Worm (Caenorhabditis elegans): ENCODE data around the gene B0416.10.

The B0416.10 gene

ce11 chrX:9242123-9242522 lies 32.4 kb downstream of the B0416.10 start, which contains the start of gene lgc-4:
Gene lgc-4 (minus strand): TSS chrX:9242223.
- TF ChIP-seq tbx-11 (GFP tag; IDR thresholded peaks at IDR 0.05) = no peak
- no peak for TF ChIP-seq hmbx-1 (tag; optimal IDR thresholded peaks at IDR 0.05)
- no peak for TF ChIP-seq ceh-13 (GFP tag; optimal IDR thresholded peaks at IDR 0.05)
- TF ChIP-seq flt-1 (GFP tag; IDR thresholded peaks at IDR 0.05) = no peak
- TF ChIP-seq ets-7 (tag; optimal IDR thresholded peaks at IDR 0.05) = no peak
- no peak for TF ChIP-seq scrt-1 (GFP tag; IDR thresholded peaks at IDR 0.05)
- no peak for TF ChIP-seq ama-1 (optimal IDR thresholded peaks at IDR 0.05)
- no peak for TF ChIP-seq ceh-36 (tag; optimal IDR thresholded peaks at IDR 0.05)

- no peak for TF ChIP-seq F13C5.2 (tag; optimal IDR thresholded peaks at IDR 0.05)
- TF ChIP-seq ceh-36 (tag; optimal IDR thresholded peaks at IDR 0.05) = no peak
- no peak for TF ChIP-seq hnd-1 (tag; optimal IDR thresholded peaks at IDR 0.05)
- no peak for TF ChIP-seq hmg-4 (GFP tag; optimal IDR thresholded peaks at IDR 0.05)
- TF ChIP-seq pes-1 (GFP tag; IDR thresholded peaks at IDR 0.05) = no peak
- TF ChIP-seq aly-1 (tag; optimal IDR thresholded peaks at IDR 0.05) = no peak
- TF ChIP-seq ceh-13 (GFP tag; optimal IDR thresholded peaks at IDR 0.05) = no peak
- TF ChIP-seq B0310.2 (tag; optimal IDR thresholded peaks at IDR 0.05) = no peak
- no peak for TF ChIP-seq flt-1 (GFP tag; IDR thresholded peaks at IDR 0.05)
- TF ChIP-seq ama-1 (optimal IDR thresholded peaks at IDR 0.05) = no peak
- TF ChIP-seq tbx-37 (GFP tag; conservative IDR thresholded peaks at IDR 0.05) = no peak; the same call in 1 of the 2 replicates
- TF ChIP-seq sea-1 (GFP tag; conservative IDR thresholded peaks at IDR 0.05) = no peak
- TF ChIP-seq tra-4 (tag; optimal IDR thresholded peaks at IDR 0.05) = no peak
Measured at ce11 chrX:9238692-9239091, 35.8 kb downstream of the B0416.10 start.

ce11 chrX:9237708-9238107 lies 36.8 kb downstream of the B0416.10 start:
- TF ChIP-seq hnd-1 (tag; optimal IDR thresholded peaks at IDR 0.05) (no peak), pes-1 (GFP tag; IDR thresholded peaks at IDR 0.05) (no peak), F13C5.2 (tag; optimal IDR thresholded peaks at IDR 0.05) (no peak), ets-7 (tag; optimal IDR thresholded peaks at IDR 0.05) (no peak), sea-1 (GFP tag; conservative IDR thresholded peaks at IDR 0.05) (no peak), scrt-1 (GFP tag; IDR thresholded peaks at IDR 0.05) (no peak), B0310.2 (tag; optimal IDR thresholded peaks at IDR 0.05) (no peak), tbx-37 (GFP tag; conservative IDR thresholded peaks at IDR 0.05) (no peak), hmg-4 (GFP tag; optimal IDR thresholded peaks at IDR 0.05) (no peak), flt-1 (GFP tag; IDR thresholded peaks at IDR 0.05) (no peak), tbx-11 (GFP tag; IDR thresholded peaks at IDR 0.05) (no peak), aly-1 (tag; optimal IDR thresholded peaks at IDR 0.05) (no peak), ceh-36 (tag; optimal IDR thresholded peaks at IDR 0.05) (no peak)

ce11 chrX:9234518-9234917 lies 40.0 kb downstream of the B0416.10 start, which contains the start of gene col-175:
Gene col-175 (minus strand): TSS chrX:9234618.
- TF ChIP-seq tbx-11 (GFP tag; IDR thresholded peaks at IDR 0.05) (no peak), ets-7 (tag; optimal IDR thresholded peaks at IDR 0.05) (no peak), sea-1 (GFP tag; conservative IDR thresholded peaks at IDR 0.05) (no peak), pes-1 (GFP tag; IDR thresholded peaks at IDR 0.05) (no peak), F13C5.2 (tag; optimal IDR thresholded peaks at IDR 0.05) (no peak)

- TF ChIP-seq ets-7 (tag; optimal IDR thresholded peaks at IDR 0.05) = no peak
- no peak for TF ChIP-seq ceh-13 (GFP tag; optimal IDR thresholded peaks at IDR 0.05)
- no peak for TF ChIP-seq tra-4 (tag; optimal IDR thresholded peaks at IDR 0.05)
- no peak for TF ChIP-seq hnd-1 (tag; optimal IDR thresholded peaks at IDR 0.05)
- TF ChIP-seq ceh-36 (tag; optimal IDR thresholded peaks at IDR 0.05) = no peak
- TF ChIP-seq aly-1 (tag; optimal IDR thresholded peaks at IDR 0.05) = no peak
- no peak for TF ChIP-seq hmbx-1 (tag; optimal IDR thresholded peaks at IDR 0.05)
- TF ChIP-seq sea-1 (GFP tag; conservative IDR thresholded peaks at IDR 0.05) = no peak
- no peak for TF ChIP-seq scrt-1 (GFP tag; IDR thresholded peaks at IDR 0.05)
- TF ChIP-seq F13C5.2 (tag; optimal IDR thresholded peaks at IDR 0.05) = no peak
- no peak for TF ChIP-seq hmg-4 (GFP tag; optimal IDR thresholded peaks at IDR 0.05)
- TF ChIP-seq tbx-11 (GFP tag; IDR thresholded peaks at IDR 0.05) = no peak
- TF ChIP-seq tbx-37 (GFP tag; conservative IDR thresholded peaks at IDR 0.05) = no peak
- TF ChIP-seq pes-1 (GFP tag; IDR thresholded peaks at IDR 0.05) = no peak
- no peak for TF ChIP-seq ama-1 (optimal IDR thresholded peaks at IDR 0.05)
- TF ChIP-seq B0310.2 (tag; optimal IDR thresholded peaks at IDR 0.05) = no peak
- no peak for TF ChIP-seq flt-1 (GFP tag; IDR thresholded peaks at IDR 0.05)
Measured at ce11 chrX:9233805-9234204, 40.7 kb downstream of the B0416.10 start.

- TF ChIP-seq pes-1 (GFP tag; IDR thresholded peaks at IDR 0.05) (no peak), flt-1 (GFP tag; IDR thresholded peaks at IDR 0.05) (no peak), F13C5.2 (tag; optimal IDR thresholded peaks at IDR 0.05) (no peak), B0310.2 (tag; optimal IDR thresholded peaks at IDR 0.05) (no peak), ceh-36 (tag; optimal IDR thresholded peaks at IDR 0.05) (no peak), scrt-1 (GFP tag; IDR thresholded peaks at IDR 0.05) (no peak), ama-1 (optimal IDR thresholded peaks at IDR 0.05) (no peak), sea-1 (GFP tag; conservative IDR thresholded peaks at IDR 0.05) (no peak)
Measured at ce11 chrX:9232037-9232436, 42.4 kb downstream of the B0416.10 start, which contains the start of gene vav-1. Gene vav-1 (minus strand): TSS chrX:9232137.

ce11 chrX:9231556-9231955 lies 42.9 kb downstream of the B0416.10 start:
- TF ChIP-seq scrt-1 (GFP tag; IDR thresholded peaks at IDR 0.05) (no peak), ets-7 (tag; optimal IDR thresholded peaks at IDR 0.05) (no peak), ceh-13 (GFP tag; optimal IDR thresholded peaks at IDR 0.05) (no peak), tbx-37 (GFP tag; conservative IDR thresholded peaks at IDR 0.05) (no peak), pes-1 (GFP tag; IDR thresholded peaks at IDR 0.05) (no peak), F13C5.2 (tag; optimal IDR thresholded peaks at IDR 0.05) (no peak), flt-1 (GFP tag; IDR thresholded peaks at IDR 0.05) (no peak), hnd-1 (tag; optimal IDR thresholded peaks at IDR 0.05) (no peak), ceh-36 (tag; optimal IDR thresholded peaks at IDR 0.05) (no peak), B0310.2 (tag; optimal IDR thresholded peaks at IDR 0.05) (no peak), ama-1 (optimal IDR thresholded peaks at IDR 0.05) (no peak), tra-4 (tag; optimal IDR thresholded peaks at IDR 0.05) (no peak), hmbx-1 (tag; optimal IDR thresholded peaks at IDR 0.05) (no peak)

ce11 chrX:9230322-9230721 lies 44.2 kb downstream of the B0416.10 start:
- TF ChIP-seq F13C5.2 (tag; optimal IDR thresholded peaks at IDR 0.05) (no peak), hnd-1 (tag; optimal IDR thresholded peaks at IDR 0.05) (no peak), aly-1 (tag; optimal IDR thresholded peaks at IDR 0.05) (no peak), tbx-37 (GFP tag; conservative IDR thresholded peaks at IDR 0.05) (no peak), scrt-1 (GFP tag; IDR thresholded peaks at IDR 0.05) (no peak), ceh-36 (tag; optimal IDR thresholded peaks at IDR 0.05) (no peak), pes-1 (GFP tag; IDR thresholded peaks at IDR 0.05) (no peak), tra-4 (tag; optimal IDR thresholded peaks at IDR 0.05) (no peak), hmg-4 (GFP tag; optimal IDR thresholded peaks at IDR 0.05) (no peak), ets-7 (tag; optimal IDR thresholded peaks at IDR 0.05) (no peak)
